Fruit fly (Drosophila melanogaster): ENCODE results near the gene bchs.

Gene bchs

DNA sequence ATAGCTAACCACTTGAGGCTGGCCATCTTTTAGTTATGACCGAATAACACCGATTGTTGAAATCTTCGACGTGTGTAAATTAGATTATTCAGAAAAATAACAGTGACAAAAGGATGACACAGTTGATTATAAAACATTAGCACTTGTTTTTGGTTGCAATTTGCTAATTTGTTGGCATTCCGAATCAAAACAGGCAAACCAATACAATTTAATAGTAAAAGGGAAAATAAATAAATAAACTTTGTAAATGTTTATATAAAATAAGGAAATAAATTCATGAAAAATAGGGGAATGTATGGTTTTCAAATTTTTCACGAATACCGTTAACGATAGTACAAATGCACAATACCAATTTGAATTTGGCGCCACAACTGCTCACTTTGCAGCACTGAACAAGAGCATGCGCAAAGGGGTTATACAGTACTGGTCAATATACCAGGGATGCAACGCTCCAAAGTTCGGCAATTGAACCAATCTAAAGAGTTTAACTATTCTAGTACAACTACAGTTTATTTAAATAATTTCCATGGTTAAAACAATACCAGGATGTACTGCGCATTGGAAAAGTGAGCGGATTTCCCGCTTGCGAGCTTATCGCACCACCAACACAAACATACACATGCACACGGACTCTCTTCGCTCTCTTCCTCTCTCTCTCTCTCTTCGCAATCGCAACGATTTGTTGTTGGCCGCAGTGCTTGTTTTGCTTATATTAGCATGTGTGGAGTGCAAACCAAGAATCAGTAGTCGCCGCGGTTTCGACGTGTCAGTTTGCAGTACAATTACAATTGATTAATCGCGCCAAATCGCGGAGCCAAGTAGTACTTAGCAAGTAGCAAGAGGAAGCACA, 36.5 kb downstream of the bchs start, which contains the start of the genes Sfp26Ad and Gpdh1 (continued):
- peak; percentile 74 for TF ChIP-seq Xrp1 (GFP tag; IDR thresholded peaks at IDR 0.05)
- TF ChIP-seq NFAT (GFP tag; IDR thresholded peaks at IDR 0.05) = peak; percentile 89
- no peak for TF ChIP-seq Hr39 (optimal IDR thresholded peaks at IDR 0.05)
- peak; percentile 44; the same call in 2 of the 3 replicates for TF ChIP-seq HLH4C (GFP tag; IDR thresholded peaks at IDR 0.05; ENCODE audit: partially characterized antibody)
- no peak for TF ChIP-seq fru (optimal IDR thresholded peaks at IDR 0.05)
- 0 out of 2 replicates have a peak, but pooled peaks have one; percentile 5 for TF ChIP-seq sens-2 (GFP tag; IDR thresholded peaks at IDR 0.05)
- peak; percentile 87 for TF ChIP-seq lilli (GFP tag; optimal IDR thresholded peaks at IDR 0.05)
- TF ChIP-seq Nf-YB (GFP tag; optimal IDR thresholded peaks at IDR 0.05) = peak; percentile 61
- peak; percentile 81 for TF ChIP-seq vfl (GFP tag; optimal IDR thresholded peaks at IDR 0.05)
- peak; percentile 80 for TF ChIP-seq NC2β (GFP tag; optimal IDR thresholded peaks at IDR 0.05)
- TF ChIP-seq CG32772 (GFP tag; IDR thresholded peaks at IDR 0.05) = peak; percentile 66
- peak; percentile 50 for TF ChIP-seq CG31441 (GFP tag; IDR thresholded peaks at IDR 0.05)
- TF ChIP-seq CG31224 (GFP tag; IDR thresholded peaks at IDR 0.05) = no peak
- peak; percentile 84 for TF ChIP-seq Rfx (GFP tag; IDR thresholded peaks at IDR 0.05)
- peak; percentile 42 for TF ChIP-seq Deaf1 (tag; optimal IDR thresholded peaks at IDR 0.05)
- peak; percentile 77 for TF ChIP-seq row (GFP tag; IDR thresholded peaks at IDR 0.05)
- TF ChIP-seq crp (GFP tag; optimal IDR thresholded peaks at IDR 0.05) = peak in 1 of 2 experiments; percentile 49
- peak; percentile 12 for TF ChIP-seq fd64A (GFP tag; optimal IDR thresholded peaks at IDR 0.05)
- no peak for TF ChIP-seq Lim3 (GFP tag; IDR thresholded peaks at IDR 0.05)
- TF ChIP-seq E2f1 (GFP tag; IDR thresholded peaks at IDR 0.05) = peak; percentile 58; the same call in 1 of the 2 replicates
- TF ChIP-seq bowl (GFP tag; IDR thresholded peaks at IDR 0.05) = no peak
- peak; percentile 78 for TF ChIP-seq nom (GFP tag; optimal IDR thresholded peaks at IDR 0.05)
- TF ChIP-seq CG10267 (tag; optimal IDR thresholded peaks at IDR 0.05) = peak; percentile 98
- no peak for TF ChIP-seq ash1 (GFP tag; optimal IDR thresholded peaks at IDR 0.05)
- TF ChIP-seq Adf1 (GFP tag; IDR thresholded peaks at IDR 0.05) = peak; percentile 63; the same call in 1 of the 2 replicates
- TF ChIP-seq pfk (GFP tag; optimal IDR thresholded peaks at IDR 0.05) = peak; percentile 7
- peak; percentile 44; the same call in 2 of the 3 replicates for TF ChIP-seq tgo (GFP tag; IDR thresholded peaks at IDR 0.05)
- TF ChIP-seq croc (GFP tag; conservative IDR thresholded peaks at IDR 0.05) = 0 out of 3 replicates have a peak, but pooled peaks have one; percentile 17
- peak; percentile 12 for TF ChIP-seq CG2202 (tag; optimal IDR thresholded peaks at IDR 0.05)
- peak; percentile 34 for TF ChIP-seq Sox100B (GFP tag; optimal IDR thresholded peaks at IDR 0.05)
- peak; percentile 73 for TF ChIP-seq CG17829 (tag; optimal IDR thresholded peaks at IDR 0.05)
- peak; percentile 72 for TF ChIP-seq mirr (GFP tag; optimal IDR thresholded peaks at IDR 0.05)
- TF ChIP-seq sd (tag; optimal IDR thresholded peaks at IDR 0.05) = no peak
- no peak for TF ChIP-seq Oaz (GFP tag; IDR thresholded peaks at IDR 0.05)
- no peak for TF ChIP-seq CG10431 (GFP tag; optimal IDR thresholded peaks at IDR 0.05)
- peak; percentile 37 for TF ChIP-seq ATbp (GFP tag; optimal IDR thresholded peaks at IDR 0.05)
- TF ChIP-seq toy (GFP tag; IDR thresholded peaks at IDR 0.05) = no peak
- TF ChIP-seq Med (GFP tag) = peak; percentile 97
- peak; percentile 60 for TF ChIP-seq CG9817 (tag; optimal IDR thresholded peaks at IDR 0.05)
- TF ChIP-seq CG7786 (GFP tag; optimal IDR thresholded peaks at IDR 0.05) = peak; percentile 77
- TF ChIP-seq CG9932 (GFP tag; IDR thresholded peaks at IDR 0.05) = peak; percentile 92
- peak; percentile 84 for TF ChIP-seq HLH54F (GFP tag; optimal IDR thresholded peaks at IDR 0.05)
- peak; percentile 10 for TF ChIP-seq cato (GFP tag; optimal IDR thresholded peaks at IDR 0.05; ENCODE audit: borderline replicate concordance)
- peak; percentile 32; the same call in 1 of the 2 replicates for TF ChIP-seq sim (GFP tag; IDR thresholded peaks at IDR 0.05)
- TF ChIP-seq ro (GFP tag; IDR thresholded peaks at IDR 0.05) = no peak
- TF ChIP-seq CG9797 (GFP tag; optimal IDR thresholded peaks at IDR 0.05) = peak; percentile 54
- TF ChIP-seq lmd (GFP tag; IDR thresholded peaks at IDR 0.05) = peak; percentile 67; the same call in 1 of the 2 replicates
- TF ChIP-seq Dbx (GFP tag; IDR thresholded peaks at IDR 0.05) = peak; percentile 80
- TF ChIP-seq chif (GFP tag; optimal IDR thresholded peaks at IDR 0.05) = peak; percentile 68 to 76
